Worm (Caenorhabditis elegans) whole organism, early embryonic: ENCODE data around the gene B0250.8.

ENCODE experiments used
- B0310.2 ChIP-seq: sonication (generic microtip); optimal IDR thresholded peaks from 2 replicates; lab custom pipeline; 2016; ENCODE audit warnings: mild to moderate bottlenecking, missing genetic modification characterization, missing compliant biosample characterization
- aly-1 ChIP-seq: sonication (generic microtip); optimal IDR thresholded peaks from 2 replicates; lab custom pipeline; 2016; ENCODE audit warnings: missing genetic modification characterization, missing compliant biosample characterization
- ama-1 ChIP-seq: fragments of 150-350 bp; optimal IDR thresholded peaks from 2 replicates; lab custom pipeline; 2014
- ceh-36 ChIP-seq: sonication (generic microtip); optimal IDR thresholded peaks from 2 replicates; lab custom pipeline; 2016; ENCODE audit warnings: missing genetic modification characterization, inconsistent platforms, missing compliant biosample characterization
- flt-1 ChIP-seq: fragments of 200-800 bp; sonication (Bioruptor generic); IDR thresholded peaks from 2 replicates; pipeline ENCODE4 v1.3.6; 2022; ENCODE audit warnings: missing genetic modification characterization, missing compliant biosample characterization
- hmbx-1 ChIP-seq: sonication (generic microtip); optimal IDR thresholded peaks from 2 replicates; lab custom pipeline; 2016; ENCODE audit warnings: mild to moderate bottlenecking, missing genetic modification characterization, missing compliant biosample characterization
- hmg-4 ChIP-seq: fragments of 200-800 bp; sonication (Bioruptor generic); optimal IDR thresholded peaks from 2 replicates; lab custom pipeline; 2018; ENCODE audit warnings: mild to moderate bottlenecking, missing genetic modification characterization, missing compliant biosample characterization
- hnd-1 ChIP-seq: sonication (generic microtip); optimal IDR thresholded peaks from 2 replicates; lab custom pipeline; 2016; ENCODE audit warnings: missing genetic modification characterization, missing compliant biosample characterization
- scrt-1 ChIP-seq: fragments of 200-800 bp; sonication (Bioruptor generic); IDR thresholded peaks from 2 replicates; pipeline ENCODE4 v1.3.6; 2022; ENCODE audit warnings: missing genetic modification characterization, missing compliant biosample characterization
- tbx-37 ChIP-seq: fragments of 200-800 bp; sonication (Bioruptor generic); conservative IDR thresholded peaks from 2 replicates; pipeline ENCODE4 v1.3.6; 2022; ENCODE audit warnings: missing genetic modification reagents, missing genetic modification characterization, missing compliant biosample characterization

- TF ChIP-seq aly-1 (no peak), hnd-1 (tag; lab: Kevin White, UChicago) (no peak), flt-1 (GFP tag; lab: Robert Waterston, UW) (no peak), ama-1 (lab: Kevin White, UChicago) (no peak), hmbx-1 (no peak), hmg-4 (GFP tag; lab: Kevin White, UChicago) (no peak), scrt-1 (GFP tag; lab: Robert Waterston, UW) (no peak), ceh-36 (tag; lab: Kevin White, UChicago) (no peak), tbx-37 (no peak), B0310.2 (no peak)
Measured at ce11 chrV:20493271-20494231, 23.3 kb upstream of the B0250.8 start, which contains the start of gene B0250.5.
